Fruit fly (Drosophila melanogaster): ENCODE data around the gene elg1.
A peak's percentile ranks its signal among the peaks of the same experiment; 100 is the strongest.

The elg1 gene

dm6 chr3L:16172809-16173276 lies 41.0 kb downstream of the elg1 start (continued):
- TF ChIP-seq CG17361 (GFP tag; IDR thresholded peaks at IDR 0.05) (peak; percentile 80), CoRest (tag; optimal IDR thresholded peaks at IDR 0.05) (peak; percentile 68), gem (tag; optimal IDR thresholded peaks at IDR 0.05) (peak; percentile 67), Dfd (GFP tag; optimal IDR thresholded peaks at IDR 0.05) (no peak), CG14965 (GFP tag; optimal IDR thresholded peaks at IDR 0.05; ENCODE audit: borderline replicate concordance) (no peak), nom (GFP tag; optimal IDR thresholded peaks at IDR 0.05) (peak; percentile 13), CG3726 (GFP tag; IDR thresholded peaks at IDR 0.05) (no peak), CG33557 (GFP tag; optimal IDR thresholded peaks at IDR 0.05) (peak; percentile 8), lab (GFP tag; optimal IDR thresholded peaks at IDR 0.05) (peak; percentile 11), CG3281 (GFP tag; optimal IDR thresholded peaks at IDR 0.05) (peak; percentile 1), CG2120 (GFP tag; optimal IDR thresholded peaks at IDR 0.05) (peak; percentile 2), ewg (GFP tag; optimal IDR thresholded peaks at IDR 0.05) (peak; percentile 3), dysf (GFP tag; IDR thresholded peaks at IDR 0.05) (0 out of 3 replicates have a peak, but pooled peaks have one; percentile 27), CG7556 (GFP tag; optimal IDR thresholded peaks at IDR 0.05) (peak; percentile 83), CG17359 (tag; optimal IDR thresholded peaks at IDR 0.05) (peak; percentile 31), CG9437 (GFP tag; optimal IDR thresholded peaks at IDR 0.05) (peak; percentile 43), CG14014 (GFP tag; IDR thresholded peaks at IDR 0.05) (no peak), Nf-YC (tag; optimal IDR thresholded peaks at IDR 0.05) (peak; percentile 6), CG18619 (GFP tag; optimal IDR thresholded peaks at IDR 0.05) (peak; percentile 37), CG10267 (tag; optimal IDR thresholded peaks at IDR 0.05) (peak; percentile 20), dmrt11E (tag; optimal IDR thresholded peaks at IDR 0.05) (peak; percentile 43), Opbp (GFP tag; IDR thresholded peaks at IDR 0.05; ENCODE audit: partially characterized antibody) (no peak), dan (GFP tag; IDR thresholded peaks at IDR 0.05) (no peak), CG8089 (GFP tag; optimal IDR thresholded peaks at IDR 0.05) (no peak), dmrt99B (tag; optimal IDR thresholded peaks at IDR 0.05) (peak; percentile 58), CG13424 (tag; optimal IDR thresholded peaks at IDR 0.05) (peak; percentile 54), slbo (GFP tag; IDR thresholded peaks at IDR 0.05) (no peak), bsh (GFP tag; optimal IDR thresholded peaks at IDR 0.05) (peak; percentile 25 to 40), CG11093 (GFP tag; IDR thresholded peaks at IDR 0.05) (no peak), trem (tag; optimal IDR thresholded peaks at IDR 0.05) (peak; percentile 13), CG9727 (GFP tag; optimal IDR thresholded peaks at IDR 0.05) (peak; percentile 50), CG1233 (GFP tag; optimal IDR thresholded peaks at IDR 0.05) (peak; percentile 8), CG15269 (tag; optimal IDR thresholded peaks at IDR 0.05) (peak; percentile 51), CG12391 (tag; optimal IDR thresholded peaks at IDR 0.05) (peak; percentile 52), Sox102F (GFP tag; optimal IDR thresholded peaks at IDR 0.05) (peak; percentile 41), row (GFP tag; IDR thresholded peaks at IDR 0.05) (peak; percentile 46; the same call in 2 of the 3 replicates), crc (GFP tag; optimal IDR thresholded peaks at IDR 0.05) (no peak), Ets65A (GFP tag) (peak; percentile 2), CG11723 (GFP tag; optimal IDR thresholded peaks at IDR 0.05) (peak; percentile 14), CG12104 (GFP tag; optimal IDR thresholded peaks at IDR 0.05) (peak; percentile 6), CG10979 (tag; optimal IDR thresholded peaks at IDR 0.05) (peak; percentile 54)
